Worm (Caenorhabditis elegans) whole organism, young adult: ENCODE data around the gene F28F9.2.

Experiments
- B0019.2 ChIP-seq: fragments of 200-800 bp; sonication (Bioruptor generic); conservative IDR thresholded peaks from 2 replicates; pipeline ENCODE4 v1.3.6; 2022; ENCODE audit warnings: missing genetic modification reagents, missing genetic modification characterization, missing compliant biosample characterization
- B0035.1 ChIP-seq: sonication (generic microtip); optimal IDR thresholded peaks from 2 replicates; lab custom pipeline; 2016; ENCODE audit warnings: missing genetic modification characterization, mild to moderate bottlenecking, missing compliant biosample characterization, missing genotype, missing genetic modification reagents
- F52B5.7 ChIP-seq: sonication (generic microtip); optimal IDR thresholded peaks from 2 replicates; lab custom pipeline; 2016; ENCODE audit warnings: mild to moderate bottlenecking, missing genetic modification characterization, missing compliant biosample characterization
- F55B11.4 ChIP-seq: sonication (generic microtip); optimal IDR thresholded peaks from 2 replicates; lab custom pipeline; 2016; ENCODE audit warnings: missing compliant biosample characterization, missing genetic modification characterization, borderline replicate concordance; ENCODE audit not compliant: insufficient read depth
- Y53F4B.3 ChIP-seq: fragments of 200-800 bp; sonication (Bioruptor generic); IDR thresholded peaks from 2 replicates; pipeline ENCODE4 v1.3.6; 2022; ENCODE audit warnings: missing genetic modification reagents, missing genetic modification characterization, missing compliant biosample characterization
- Y53G8AR.9 ChIP-seq: fragments of 200-800 bp; sonication (Bioruptor generic); conservative IDR thresholded peaks from 2 replicates; pipeline ENCODE4 v1.3.6; 2022; ENCODE audit warnings: missing genetic modification reagents, missing genetic modification characterization, missing compliant biosample characterization
- Y67H2A.10 ChIP-seq: fragments of 200-800 bp; sonication (Bioruptor generic); conservative IDR thresholded peaks from 2 replicates; pipeline ENCODE4 v1.3.6; 2022; ENCODE audit warnings: missing genetic modification reagents, missing genetic modification characterization, missing compliant biosample characterization
- ama-1 ChIP-seq, 3 experiments: fragments of 150-350 bp in 1 of 3; sonication (generic microtip) in 2 of 3; optimal IDR thresholded peaks; 2 replicates each; lab custom pipeline; 2014 to 2018; ENCODE audit warnings: missing biosample characterization in 2 of 3, missing genetic modification characterization in 2 of 3, missing genetic modification reagents in 2 of 3
- ccch-3 ChIP-seq: fragments of 200-800 bp; sonication (Bioruptor generic); optimal IDR thresholded peaks from 2 replicates; lab custom pipeline; 2018; ENCODE audit warnings: mild to moderate bottlenecking, missing genetic modification characterization, missing compliant biosample characterization
- ceh-100 ChIP-seq: fragments of 200-800 bp; sonication (Bioruptor generic); IDR thresholded peaks from 2 replicates; pipeline ENCODE4 v1.3.6; 2022; ENCODE audit warnings: missing genetic modification reagents, missing genetic modification characterization, missing compliant biosample characterization
- ceh-91 ChIP-seq: fragments of 200-800 bp; sonication (Bioruptor generic); IDR thresholded peaks from 2 replicates; pipeline ENCODE4 v1.3.6; 2022; ENCODE audit warnings: missing genetic modification reagents, missing genetic modification characterization, missing compliant biosample characterization
- dox-1 ChIP-seq: fragments of 200-800 bp; sonication (Bioruptor generic); IDR thresholded peaks from 2 replicates; pipeline ENCODE4 v1.3.6; 2022; ENCODE audit warnings: missing genetic modification reagents, missing genetic modification characterization, missing compliant biosample characterization
- dpl-1 ChIP-seq: fragments of 150-350 bp; optimal IDR thresholded peaks from 2 replicates; lab custom pipeline; 2014; ENCODE audit warnings: missing biosample characterization, missing genetic modification reagents, missing genetic modification characterization
- him-1 ChIP-seq: sonication (generic microtip); optimal IDR thresholded peaks from 2 replicates; lab custom pipeline; 2016; ENCODE audit warnings: missing genotype, missing genetic modification reagents, missing genetic modification characterization, missing compliant biosample characterization
- hmg-20 ChIP-seq: fragments of 200-800 bp; sonication (Bioruptor generic); IDR thresholded peaks from 2 replicates; pipeline ENCODE4 v1.3.6; 2022; ENCODE audit warnings: missing genetic modification reagents, missing genetic modification characterization, missing compliant biosample characterization
- lin-35 ChIP-seq, 3 experiments: fragments of 150-350 bp in 2 of 3; sonication (generic microtip) in 1 of 3; optimal IDR thresholded peaks; 2 replicates each; lab custom pipeline; 2014 to 2018; ENCODE audit warnings: missing biosample characterization in 3 of 3, missing genetic modification characterization in 3 of 3, missing genetic modification reagents in 3 of 3
- lsl-1 ChIP-seq: fragments of 200-800 bp; sonication (Bioruptor generic); optimal IDR thresholded peaks from 2 replicates; lab custom pipeline; 2018; ENCODE audit warnings: mild to moderate bottlenecking, missing genetic modification characterization, moderate library complexity, missing compliant biosample characterization
- madf-3 ChIP-seq: fragments of 200-800 bp; sonication (Bioruptor generic); IDR thresholded peaks from 2 replicates; pipeline ENCODE4 v1.3.6; 2022; ENCODE audit warnings: missing genetic modification reagents, missing genetic modification characterization, missing compliant biosample characterization
- madf-8 ChIP-seq: fragments of 200-800 bp; sonication (Bioruptor generic); conservative IDR thresholded peaks from 2 replicates; pipeline ENCODE4 v1.3.6; 2022; ENCODE audit warnings: missing genetic modification reagents, missing genetic modification characterization, missing compliant biosample characterization
- mel-28 ChIP-seq: sonication (generic microtip); optimal IDR thresholded peaks from 2 replicates; lab custom pipeline; 2016; ENCODE audit warnings: borderline replicate concordance, mild to moderate bottlenecking, missing genetic modification characterization, missing compliant biosample characterization
- nhr-90 ChIP-seq: sonication (generic microtip); optimal IDR thresholded peaks from 2 replicates; lab custom pipeline; 2016; ENCODE audit warnings: missing genotype, mild to moderate bottlenecking, missing genetic modification characterization, missing compliant biosample characterization
- rpc-1 ChIP-seq, 2 experiments: fragments of 150-350 bp in 1 of 2; sonication (generic microtip) in 1 of 2; optimal IDR thresholded peaks; 2 replicates each; lab custom pipeline; 2014 to 2018; ENCODE audit warnings: missing biosample characterization in 1 of 2, missing genetic modification characterization in 1 of 2, missing genetic modification reagents in 1 of 2, missing genotype in 1 of 2
- snpc-4 ChIP-seq, 5 experiments: fragments of 150-350 bp in 1 of 5; sonication (generic microtip) in 4 of 5; optimal IDR thresholded peaks; 2 replicates each; lab custom pipeline; 2014 to 2018; ENCODE audit warnings: missing genetic modification characterization in 5 of 5, missing biosample characterization in 3 of 5, antibody characterized with exemption in 2 of 5, mild to moderate bottlenecking in 2 of 5, missing compliant biosample characterization in 2 of 5, missing genotype in 2 of 5, moderate library complexity in 2 of 5, missing genetic modification reagents in 1 of 5
- somi-1 ChIP-seq: fragments of 200-800 bp; sonication (Bioruptor generic); optimal IDR thresholded peaks from 2 replicates; lab custom pipeline; 2018; ENCODE audit warnings: mild to moderate bottlenecking, missing genetic modification characterization, missing compliant biosample characterization
- tbp1 ChIP-seq: fragments of 200-800 bp; sonication (Bioruptor generic); optimal IDR thresholded peaks from 2 replicates; lab custom pipeline; 2018; ENCODE audit warnings: mild to moderate bottlenecking, missing genetic modification characterization, missing compliant biosample characterization
- unc-130 ChIP-seq: sonication (generic microtip); optimal IDR thresholded peaks from 2 replicates; lab custom pipeline; 2016; ENCODE audit warnings: missing genetic modification reagents, missing genetic modification characterization, missing compliant biosample characterization
- zfh-2 ChIP-seq: fragments of 200-800 bp; sonication (Bioruptor generic); conservative IDR thresholded peaks from 2 replicates; pipeline ENCODE4 v1.3.6; 2022; ENCODE audit warnings: missing genetic modification reagents, missing genetic modification characterization, missing compliant biosample characterization
- ztf-25 ChIP-seq: fragments of 200-800 bp; sonication (Bioruptor generic); IDR thresholded peaks from 2 replicates; pipeline ENCODE4 v1.3.6; 2022; ENCODE audit warnings: missing genetic modification reagents, missing genetic modification characterization, missing compliant biosample characterization
- ztf-6 ChIP-seq: fragments of 200-800 bp; sonication (Bioruptor generic); IDR thresholded peaks from 2 replicates; pipeline ENCODE4 v1.3.6; 2022; ENCODE audit warnings: missing genetic modification reagents, missing genetic modification characterization, missing compliant biosample characterization

F28F9.2 gene

DNA sequence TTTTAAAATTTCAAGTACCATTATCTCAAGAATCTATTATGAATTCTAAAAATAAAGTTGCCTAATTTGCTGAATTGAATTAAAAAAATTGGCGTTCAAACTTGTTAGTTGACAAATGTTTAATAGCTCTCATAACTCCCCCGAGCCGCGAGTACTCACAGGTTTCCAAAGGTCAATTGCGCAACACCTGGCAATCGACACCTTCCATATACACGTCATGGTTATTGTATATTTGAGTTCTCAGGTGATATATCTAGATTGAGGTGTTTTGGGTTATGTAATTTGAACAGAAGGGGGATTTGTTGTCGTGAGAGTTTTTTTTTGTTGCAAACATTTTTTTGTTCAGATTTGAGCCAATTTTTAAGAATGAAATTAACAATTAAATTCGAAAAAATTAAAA lies 5.1 kb downstream of the F28F9.2 start:
- TF ChIP-seq B0035.1 (tag; lab: Kevin White, UChicago) (no peak), ccch-3 (GFP tag; lab: Kevin White, UChicago) (no peak), ceh-91 (GFP tag; lab: Robert Waterston, UW) (no peak), F55B11.4 (tag; lab: Kevin White, UChicago) (no peak), Y53G8AR.9 (GFP tag; lab: Robert Waterston, UW) (no peak), Y53F4B.3 (GFP tag; lab: Robert Waterston, UW) (no peak)

DNA sequence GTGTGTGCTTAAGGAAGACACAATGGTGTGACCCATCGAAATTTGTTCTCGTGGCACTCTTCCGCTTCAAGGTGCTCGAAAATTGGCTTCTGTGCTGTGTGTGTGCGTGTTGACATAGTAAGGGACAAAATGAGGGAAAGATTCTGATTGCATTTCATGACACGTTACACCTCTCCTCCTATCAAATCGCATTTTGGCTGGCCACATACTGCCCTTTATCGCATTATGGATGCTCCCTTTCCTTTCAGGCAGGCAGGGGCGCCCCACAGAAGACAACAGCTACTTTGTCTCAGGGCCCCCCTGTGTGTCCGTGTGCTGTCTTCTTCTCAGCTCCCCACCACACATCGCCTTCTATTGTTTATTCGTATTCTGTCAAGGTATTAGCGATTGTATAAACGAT lies 8.0 kb downstream of the F28F9.2 start:
- TF ChIP-seq zfh-2 (peak; percentile 40; the same call in 1 of the 2 replicates), tbp1 (GFP tag; lab: Kevin White, UChicago) (no peak), madf-3 (GFP tag; lab: Robert Waterston, UW) (0 out of 2 replicates have a peak, but pooled peaks have one; percentile 19)

DNA sequence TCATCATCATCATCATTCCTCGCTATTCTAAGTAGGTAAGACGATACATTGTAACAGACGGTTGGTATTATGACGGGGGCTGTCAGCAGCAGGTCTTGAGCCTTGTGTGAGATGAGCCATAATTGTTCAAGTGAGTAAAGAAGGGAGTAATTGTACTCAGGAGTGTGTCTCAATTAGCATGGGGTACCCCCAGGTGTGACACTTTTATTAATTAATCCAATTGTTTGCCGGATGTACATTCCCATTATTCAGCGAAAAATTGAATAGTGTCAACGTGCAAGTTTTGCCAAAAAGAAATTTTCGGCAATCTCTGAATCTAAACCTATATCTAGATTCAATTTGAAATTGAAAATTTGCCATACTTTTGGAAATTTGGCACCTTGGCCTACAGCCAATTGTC lies 9.5 kb downstream of the F28F9.2 start:
- TF ChIP-seq ztf-6 (GFP tag; lab: Robert Waterston, UW) = no peak
- TF ChIP-seq mel-28 (tag; lab: Kevin White, UChicago) = no peak
- no peak for TF ChIP-seq ztf-25 (GFP tag; lab: Robert Waterston, UW)
- no peak for TF ChIP-seq hmg-20 (GFP tag; lab: Robert Waterston, UW)
- TF ChIP-seq snpc-4 (GFP tag; optimal IDR thresholded peaks at IDR 0.05; lab: Kevin White, UChicago) = no peak
- TF ChIP-seq snpc-4 (tag; optimal IDR thresholded peaks at IDR 0.05; lab: Kevin White, UChicago) = no peak
- TF ChIP-seq madf-8 (GFP tag; lab: Robert Waterston, UW) = no peak
- no peak for TF ChIP-seq Y53F4B.3 (GFP tag; lab: Robert Waterston, UW)

DNA sequence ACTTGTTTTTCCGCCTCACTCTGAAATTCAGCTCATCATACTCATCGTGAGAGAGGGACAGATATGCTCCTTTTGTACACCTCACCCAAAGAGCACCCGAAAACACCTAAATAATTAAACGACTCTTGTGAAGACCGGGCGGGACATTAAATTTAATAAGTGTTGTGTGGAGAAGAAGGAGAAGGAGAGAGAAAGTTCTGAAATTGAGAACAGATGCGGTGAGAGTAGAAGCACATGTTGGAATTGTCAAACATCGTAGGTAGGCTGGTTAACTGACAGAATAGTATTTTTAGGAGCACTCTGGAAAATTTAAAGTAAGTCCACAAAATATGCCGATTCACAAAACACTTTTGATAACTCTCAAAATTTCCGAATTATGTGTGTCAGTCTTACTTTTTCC lies 14.0 kb downstream of the F28F9.2 start:
- TF ChIP-seq ceh-100 (GFP tag; lab: Robert Waterston, UW) = no peak
- no peak for TF ChIP-seq F52B5.7
- no peak for TF ChIP-seq rpc-1 (optimal IDR thresholded peaks at IDR 0.05; lab: Kevin White, UChicago)
- TF ChIP-seq rpc-1 (tag; optimal IDR thresholded peaks at IDR 0.05; lab: Kevin White, UChicago) = no peak
- no peak for TF ChIP-seq B0019.2 (GFP tag; lab: Robert Waterston, UW)
- TF ChIP-seq nhr-90 (tag; lab: Kevin White, UChicago) = no peak
- no peak for TF ChIP-seq ccch-3 (GFP tag; lab: Kevin White, UChicago)
- TF ChIP-seq him-1 = no peak
- no peak for TF ChIP-seq unc-130
- TF ChIP-seq ama-1 (optimal IDR thresholded peaks at IDR 0.05; lab: Kevin White, UChicago) = no peak
- no peak for TF ChIP-seq ama-1 (GFP tag; optimal IDR thresholded peaks at IDR 0.05; lab: Kevin White, UChicago)
- no peak for TF ChIP-seq lsl-1
- no peak for TF ChIP-seq madf-3 (GFP tag; lab: Robert Waterston, UW)
- TF ChIP-seq Y67H2A.10 (GFP tag; lab: Robert Waterston, UW) = no peak
- TF ChIP-seq, all 124 proteins: peak for 0

DNA sequence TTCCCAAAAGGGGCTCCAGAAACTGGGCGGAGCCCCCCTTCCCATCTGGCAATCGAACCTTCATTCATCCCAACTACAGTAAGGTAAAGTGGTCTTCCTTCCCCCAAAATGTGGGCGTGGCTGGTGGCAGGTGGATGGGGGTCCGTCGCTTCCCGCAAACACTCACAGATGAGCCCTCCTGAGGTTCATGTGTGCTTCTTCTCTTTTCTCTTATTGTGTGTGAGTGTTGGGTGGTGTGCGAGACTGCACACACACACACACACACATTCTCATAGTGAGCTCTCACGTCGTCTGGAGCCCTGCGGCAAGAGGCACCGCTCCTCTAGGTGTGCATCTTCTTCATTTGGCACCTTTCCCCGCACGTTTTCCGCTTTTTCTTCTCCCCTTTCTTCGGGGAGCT lies 15.1 kb downstream of the F28F9.2 start:
- no peak for TF ChIP-seq madf-8 (GFP tag; lab: Robert Waterston, UW)
- TF ChIP-seq dox-1 = peak; percentile 30; the same call in 1 of the 2 replicates
- TF ChIP-seq somi-1 (GFP tag; lab: Kevin White, UChicago) = no peak
- TF ChIP-seq lin-35 (GFP tag; optimal IDR thresholded peaks at IDR 0.05; lab: Kevin White, UChicago) = no peak
- no peak for TF ChIP-seq dpl-1 (GFP tag; lab: Kevin White, UChicago)
- peak; percentile 50 for TF ChIP-seq zfh-2
